Fruit fly (Drosophila melanogaster) whole organism, embryonic: ENCODE results near the gene CG43163.

Experiments used
- CG14441 ChIP-seq: fragments of 200-800 bp; sonication (Bioruptor generic); IDR thresholded peaks from 2 replicates; pipeline ENCODE4 v1.3.6; 2022; ENCODE audit warnings: missing biosample characterization, missing genetic modification characterization
- Hr51 ChIP-seq, 2 experiments: fragments of 200-800 bp; sonication (Bioruptor generic); optimal IDR thresholded peaks; 2 replicates in 1 of 2; 3 replicates in 1 of 2; lab custom pipeline; 2016 to 2018; ENCODE audit warnings: missing biosample characterization in 2 of 2, missing genetic modification characterization in 2 of 2, mild to moderate bottlenecking in 1 of 2, moderate library complexity in 1 of 2
- NfI ChIP-seq: fragments of 200-800 bp; sonication (Bioruptor generic); optimal IDR thresholded peaks from 3 replicates; lab custom pipeline; 2018; ENCODE audit warnings: missing biosample characterization, mild to moderate bottlenecking, missing genetic modification characterization, moderate library complexity
- bbx ChIP-seq: fragments of 200-800 bp; sonication (Bioruptor generic); IDR thresholded peaks from 2 replicates; pipeline ENCODE4 v1.3.6; 2022; ENCODE audit warnings: missing biosample characterization, missing genetic modification characterization; ENCODE audit not compliant: partially characterized antibody
- cg ChIP-seq: fragments of 200-800 bp; sonication (Bioruptor generic); optimal IDR thresholded peaks from 3 replicates; lab custom pipeline; 2019; ENCODE audit warnings: missing biosample characterization, mild to moderate bottlenecking, missing genetic modification characterization, moderate library complexity
- gsb-n ChIP-seq: fragments of 200-800 bp; sonication (Bioruptor generic); optimal IDR thresholded peaks from 3 replicates; lab custom pipeline; 2018; ENCODE audit warnings: missing biosample characterization, mild to moderate bottlenecking, missing genetic modification characterization
- jing ChIP-seq: fragments of 200-800 bp; sonication (Bioruptor generic); optimal IDR thresholded peaks from 2 replicates; lab custom pipeline; 2018; ENCODE audit warnings: missing biosample characterization, mild to moderate bottlenecking, missing genetic modification characterization
- lola ChIP-seq, 3 experiments: fragments of >200 bp in 2 of 3; fragments of 200-800 bp in 1 of 3; sonication (Bioruptor generic) in 1 of 3; optimal IDR thresholded peaks; 2 replicates each; lab custom pipeline; 2017 to 2019; ENCODE audit warnings: missing biosample characterization in 3 of 3, missing genetic modification characterization in 3 of 3, mild to moderate bottlenecking in 1 of 3, moderate library complexity in 1 of 3

DNA sequence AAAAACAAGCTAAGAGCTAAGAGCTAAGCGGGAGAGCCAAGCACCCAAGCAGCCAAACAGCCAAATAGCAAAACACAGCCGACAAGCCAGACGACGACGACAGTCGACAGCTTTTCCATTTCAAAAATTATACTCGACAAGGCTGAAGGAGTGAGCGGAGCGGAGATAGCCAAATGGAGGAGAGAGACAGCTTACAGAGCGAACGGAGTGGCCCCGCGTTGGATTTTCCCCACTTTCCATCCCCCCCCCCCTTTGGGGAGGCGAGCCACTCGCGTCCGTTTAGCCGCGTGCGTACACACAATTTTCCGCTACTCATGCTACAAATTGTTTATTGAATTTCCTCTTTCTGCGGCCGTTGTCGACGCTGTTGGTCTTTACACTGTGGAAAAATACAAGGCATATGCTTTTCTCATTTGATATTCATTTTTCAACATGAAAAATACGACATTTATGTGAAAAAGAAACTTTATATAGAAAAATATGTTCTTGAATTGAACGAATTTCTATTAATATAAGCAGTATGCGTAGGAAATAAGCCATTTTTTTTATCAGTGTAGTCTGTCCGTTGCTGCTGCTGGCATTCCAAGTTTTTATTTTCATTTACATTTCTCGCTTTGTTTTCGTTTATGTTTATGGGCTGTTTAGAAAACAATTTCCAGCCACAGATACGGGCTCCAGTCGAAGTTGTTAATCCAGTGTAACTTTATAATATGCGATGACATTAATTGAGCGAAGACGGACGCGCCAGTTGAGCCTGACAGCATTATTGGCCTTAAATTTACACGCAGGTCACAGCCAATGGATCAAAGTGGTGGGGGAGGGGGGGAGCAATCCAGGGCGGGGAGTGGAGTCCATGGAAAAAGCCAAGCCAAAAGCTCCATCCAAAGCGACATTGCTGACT, 48.8 kb downstream of the CG43163 start:
- TF ChIP-seq Hr51 (GFP tag; optimal IDR thresholded peaks at IDR 0.05; lab: Kevin White, UChicago) = peak; percentile 97 to 99
- no peak for TF ChIP-seq cg (GFP tag; lab: Kevin White, UChicago)
- peak; percentile 97 for TF ChIP-seq CG14441 (GFP tag; lab: Robert Waterston, UW)
- TF ChIP-seq NfI (GFP tag; lab: Kevin White, UChicago) = peak; percentile 97
- TF ChIP-seq bbx = peak; percentile 51
- TF ChIP-seq lola (GFP tag; optimal IDR thresholded peaks at IDR 0.05; lab: Kevin White, UChicago) = peak in 1 of 3 experiments; percentile 99
- peak; percentile 100 for TF ChIP-seq gsb-n
- peak; percentile 96 for TF ChIP-seq jing (GFP tag; lab: Kevin White, UChicago)
